Worm (Caenorhabditis elegans): Measurements from ENCODE around the gene oac-6.
"Not testable (repeated sequence)": the region's sequence is repeated elsewhere in the genome, so short reads cannot be mapped to it uniquely, and the experiment has no call there.

- TF ChIP-seq nhr-76 (tag; optimal IDR thresholded peaks at IDR 0.05); F49E8.2 (tag; optimal IDR thresholded peaks at IDR 0.05; ENCODE audit: borderline replicate concordance); lsy-2 (tag; optimal IDR thresholded peaks at IDR 0.05); daf-12 (tag; optimal IDR thresholded peaks at IDR 0.05); dpl-1 (GFP tag; optimal IDR thresholded peaks at IDR 0.05): not testable (repeated sequence)
Observed at ce11 chrV:16341497-16342257, 39.2 kb downstream of the oac-6 start.

All from whole organism, L4 larva.